Worm (Caenorhabditis elegans): ENCODE measurements around the gene unc-3.

DNA sequence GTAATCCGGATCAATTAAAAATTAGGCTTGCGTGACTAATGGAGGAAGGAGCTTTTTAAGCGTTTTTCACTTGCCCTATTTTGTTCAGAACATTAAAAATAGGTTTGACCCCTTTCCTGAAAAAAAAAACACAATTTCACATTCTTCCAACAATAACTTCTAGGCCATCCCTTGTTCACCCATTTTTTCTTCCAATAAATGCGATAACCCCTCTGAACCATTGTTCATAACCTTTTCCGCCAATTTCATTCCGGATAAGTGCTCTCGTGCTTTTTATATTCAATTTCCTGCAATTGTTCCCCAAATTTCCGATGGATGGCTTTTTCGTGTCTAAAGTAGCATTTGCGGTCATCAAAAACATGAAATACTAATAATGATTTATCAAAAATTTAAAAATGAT is 42.1 kb downstream of the unc-3 start:
- TF ChIP-seq flt-1 (GFP tag; IDR thresholded peaks at IDR 0.05) (no peak), cog-1 (tag; optimal IDR thresholded peaks at IDR 0.05) (no peak), ref-1 (GFP tag; conservative IDR thresholded peaks at IDR 0.05) (no peak), med-1 (GFP tag; optimal IDR thresholded peaks at IDR 0.05; ENCODE audit: insufficient read depth) (no peak), tab-1 (GFP tag; IDR thresholded peaks at IDR 0.05) (no peak)

All from whole organism, midembryonic.